Fruit fly (Drosophila melanogaster) whole organism, embryonic: ENCODE measurements around the gene CG33124.

ENCODE experiments used
- Antp ChIP-seq: fragments of 200-800 bp; sonication (Bioruptor generic); optimal IDR thresholded peaks from 3 replicates; lab custom pipeline; 2016; ENCODE audit warnings: missing biosample characterization, missing genetic modification characterization
- CG10366 ChIP-seq: fragments of 200-800 bp; sonication (Bioruptor generic); IDR thresholded peaks from 2 replicates; pipeline ENCODE4 v1.3.6; 2022; ENCODE audit warnings: missing biosample characterization, missing genetic modification characterization
- CG11247 ChIP-seq: fragments of 200-800 bp; sonication (Bioruptor generic); IDR thresholded peaks from 2 replicates; pipeline ENCODE4 v1.3.6; 2022; ENCODE audit warnings: missing biosample characterization, missing genetic modification characterization
- CG11398 ChIP-seq: fragments of 200-800 bp; sonication (Bioruptor generic); optimal IDR thresholded peaks from 2 replicates; lab custom pipeline; 2016; ENCODE audit warnings: missing biosample characterization, missing genetic modification characterization
- CG11560 ChIP-seq: fragments of 200-800 bp; sonication (Bioruptor generic); IDR thresholded peaks from 3 replicates; pipeline ENCODE4 v1.3.6; 2022; ENCODE audit warnings: missing biosample characterization, missing genetic modification characterization
- CG12071 ChIP-seq: fragments of 200-800 bp; sonication (Bioruptor generic); optimal IDR thresholded peaks from 3 replicates; lab custom pipeline; 2018; ENCODE audit warnings: missing biosample characterization, mild to moderate bottlenecking, missing genetic modification characterization
- CG12299 ChIP-seq: fragments of 200-800 bp; sonication (Bioruptor generic); optimal IDR thresholded peaks from 2 replicates; lab custom pipeline; 2018; ENCODE audit warnings: missing biosample characterization, mild to moderate bottlenecking, missing genetic modification characterization
- CG13775 ChIP-seq: fragments of 200-800 bp; sonication (Bioruptor generic); optimal IDR thresholded peaks from 3 replicates; lab custom pipeline; 2017; ENCODE audit warnings: missing biosample characterization, mild to moderate bottlenecking, missing genetic modification characterization
- CG17829 ChIP-seq: fragments of 200-800 bp; optimal IDR thresholded peaks from 2 replicates; lab custom pipeline; 2019; ENCODE audit warnings: missing biosample characterization, mild to moderate bottlenecking, missing genetic modification characterization, moderate library complexity
- CG17912 ChIP-seq: fragments of 200-800 bp; sonication (Bioruptor generic); optimal IDR thresholded peaks from 2 replicates; lab custom pipeline; 2018; ENCODE audit warnings: missing biosample characterization, mild to moderate bottlenecking, missing genetic modification characterization
- CG18476 ChIP-seq: fragments of 200-800 bp; sonication (Bioruptor generic); optimal IDR thresholded peaks from 2 replicates; lab custom pipeline; 2016; ENCODE audit warnings: missing biosample characterization, mild to moderate bottlenecking, missing genetic modification characterization
- CG2116 ChIP-seq: fragments of 200-800 bp; sonication (Bioruptor generic); optimal IDR thresholded peaks from 3 replicates; lab custom pipeline; 2018; ENCODE audit warnings: missing biosample characterization, mild to moderate bottlenecking, missing genetic modification characterization
- CG30403 ChIP-seq: fragments of 200-800 bp; sonication (Bioruptor generic); optimal IDR thresholded peaks from 3 replicates; lab custom pipeline; 2016; ENCODE audit warnings: missing biosample characterization, missing genetic modification characterization
- CG31441 ChIP-seq: fragments of 200-800 bp; sonication (Bioruptor generic); IDR thresholded peaks from 2 replicates; pipeline ENCODE4 v1.3.6; 2022; ENCODE audit warnings: missing biosample characterization, missing genetic modification characterization
- CG34422 ChIP-seq: fragments of 200-800 bp; sonication (Bioruptor generic); IDR thresholded peaks from 3 replicates; pipeline ENCODE4 v1.3.6; 2022; ENCODE audit warnings: missing biosample characterization, missing genetic modification characterization
- CG3995 ChIP-seq: fragments of 200-800 bp; sonication (Bioruptor generic); optimal IDR thresholded peaks from 3 replicates; lab custom pipeline; 2016; ENCODE audit warnings: missing biosample characterization, missing genetic modification characterization
- CG4617 ChIP-seq: fragments of 200-800 bp; sonication (Bioruptor generic); optimal IDR thresholded peaks from 3 replicates; lab custom pipeline; 2016; ENCODE audit warnings: missing biosample characterization, missing genetic modification characterization, borderline replicate concordance
- CG4854 ChIP-seq: fragments of 200-800 bp; sonication (Bioruptor generic); optimal IDR thresholded peaks from 2 replicates; lab custom pipeline; 2016; ENCODE audit warnings: missing biosample characterization, missing genetic modification characterization, inconsistent platforms
- CG5245 ChIP-seq: fragments of 200-800 bp; sonication (Bioruptor generic); optimal IDR thresholded peaks from 3 replicates; lab custom pipeline; 2016; ENCODE audit warnings: missing biosample characterization, missing genetic modification characterization
- CG6683 ChIP-seq: fragments of 200-800 bp; sonication (Bioruptor generic); optimal IDR thresholded peaks from 2 replicates; lab custom pipeline; 2017; ENCODE audit warnings: missing biosample characterization, mild to moderate bottlenecking, missing genetic modification characterization, missing genetic modification reagents
- CG6765 ChIP-seq: fragments of 200-800 bp; sonication (Bioruptor generic); optimal IDR thresholded peaks from 3 replicates; lab custom pipeline; 2017; ENCODE audit warnings: missing biosample characterization, mild to moderate bottlenecking, missing genetic modification characterization
- CG7357 ChIP-seq: fragments of 200-800 bp; sonication (Bioruptor generic); IDR thresholded peaks from 3 replicates; pipeline ENCODE4 v1.3.6; 2022; ENCODE audit warnings: missing biosample characterization, missing genetic modification characterization
- CG7987 ChIP-seq: fragments of 200-800 bp; sonication (Bioruptor generic); optimal IDR thresholded peaks from 2 replicates; lab custom pipeline; 2018; ENCODE audit warnings: missing biosample characterization, mild to moderate bottlenecking, missing genetic modification characterization, moderate library complexity
- Doc3 ChIP-seq: fragments of 200-800 bp; sonication (Bioruptor generic); IDR thresholded peaks from 3 replicates; pipeline ENCODE4 v1.3.6; 2022; ENCODE audit warnings: missing biosample characterization, missing genetic modification characterization; ENCODE audit not compliant: partially characterized antibody
- Fer3 ChIP-seq: fragments of 200-800 bp; sonication (Bioruptor generic); optimal IDR thresholded peaks from 2 replicates; lab custom pipeline; 2018; ENCODE audit warnings: missing biosample characterization, mild to moderate bottlenecking, missing genetic modification characterization, moderate library complexity
- Hr51 ChIP-seq, 2 experiments: fragments of 200-800 bp; sonication (Bioruptor generic); optimal IDR thresholded peaks; 2 replicates in 1 of 2; 3 replicates in 1 of 2; lab custom pipeline; 2016 to 2018; ENCODE audit warnings: missing biosample characterization in 2 of 2, missing genetic modification characterization in 2 of 2, mild to moderate bottlenecking in 1 of 2, moderate library complexity in 1 of 2
- NC2α ChIP-seq: fragments of 200-800 bp; sonication (Bioruptor generic); optimal IDR thresholded peaks from 2 replicates; lab custom pipeline; 2016; ENCODE audit warnings: missing biosample characterization, missing genetic modification characterization
- NC2β ChIP-seq: fragments of 200-800 bp; sonication (Bioruptor generic); optimal IDR thresholded peaks from 2 replicates; lab custom pipeline; 2016; ENCODE audit warnings: missing biosample characterization, missing genetic modification characterization
- Poxn ChIP-seq: fragments of 200-800 bp; sonication (Bioruptor generic); IDR thresholded peaks from 2 replicates; pipeline ENCODE4 v1.3.6; 2022; ENCODE audit warnings: missing biosample characterization, missing genetic modification characterization
- Tbp ChIP-seq: fragments of >200 bp; optimal IDR thresholded peaks from 2 replicates; lab custom pipeline; 2018; ENCODE audit warnings: missing biosample characterization, missing genetic modification characterization
- aop ChIP-seq: fragments of 200-800 bp; sonication (Bioruptor generic); IDR thresholded peaks from 2 replicates; pipeline ENCODE4 v1.3.6; 2022; ENCODE audit warnings: missing biosample characterization, missing genetic modification characterization
- ash1 ChIP-seq: fragments of 200-800 bp; sonication (Bioruptor generic); optimal IDR thresholded peaks from 2 replicates; lab custom pipeline; 2018; ENCODE audit warnings: missing biosample characterization, mild to moderate bottlenecking, missing genetic modification characterization
- az2 ChIP-seq: fragments of 200-800 bp; sonication (Bioruptor generic); optimal IDR thresholded peaks from 3 replicates; lab custom pipeline; 2016; ENCODE audit warnings: missing biosample characterization, missing genetic modification characterization
- bowl ChIP-seq: fragments of 200-800 bp; sonication (Bioruptor generic); IDR thresholded peaks from 2 replicates; pipeline ENCODE4 v1.3.6; 2022; ENCODE audit warnings: missing biosample characterization, missing genetic modification characterization
- crol ChIP-seq: fragments of 200-800 bp; sonication (Bioruptor generic); IDR thresholded peaks from 2 replicates; pipeline ENCODE4 v1.3.6; 2022; ENCODE audit warnings: missing biosample characterization, missing genetic modification characterization
- dimm ChIP-seq: fragments of 200-800 bp; sonication (Bioruptor generic); IDR thresholded peaks from 2 replicates; pipeline ENCODE4 v1.3.6; 2022; ENCODE audit warnings: missing biosample characterization, missing genetic modification characterization
- esg ChIP-seq: fragments of 200-800 bp; sonication (Bioruptor generic); conservative IDR thresholded peaks from 2 replicates; pipeline ENCODE4 v1.3.6; 2022; ENCODE audit warnings: missing biosample characterization, missing genetic modification characterization
- fd96Cb ChIP-seq: fragments of 200-800 bp; sonication (Bioruptor generic); optimal IDR thresholded peaks from 2 replicates; lab custom pipeline; 2018; ENCODE audit warnings: missing biosample characterization, mild to moderate bottlenecking, missing genetic modification characterization, moderate library complexity
- fru ChIP-seq: fragments of >200 bp; optimal IDR thresholded peaks from 2 replicates; lab custom pipeline; 2017
- inv ChIP-seq: fragments of 200-800 bp; sonication (Bioruptor generic); IDR thresholded peaks from 2 replicates; pipeline ENCODE4 v1.3.6; 2022; ENCODE audit warnings: missing biosample characterization, missing genetic modification characterization; ENCODE audit not compliant: partially characterized antibody
- pb ChIP-seq: fragments of 200-800 bp; sonication (Bioruptor generic); optimal IDR thresholded peaks from 3 replicates; lab custom pipeline; 2016; ENCODE audit warnings: missing biosample characterization, missing genetic modification characterization
- pita ChIP-seq: fragments of 200-800 bp; sonication (Bioruptor generic); optimal IDR thresholded peaks from 2 replicates; lab custom pipeline; 2017; ENCODE audit warnings: missing biosample characterization, mild to moderate bottlenecking, missing genetic modification characterization
- prd ChIP-seq, 3 experiments: fragments of >200 bp in 2 of 3; fragments of 200-800 bp in 1 of 3; sonication (Bioruptor generic) in 1 of 3; optimal IDR thresholded peaks in 2 of 3; IDR thresholded peaks in 1 of 3; 2 replicates in 2 of 3; 3 replicates in 1 of 3; pipeline versions ENCODE4 v1.3.6 to Lab custom; 2017 to 2022; ENCODE audit warnings: missing biosample characterization in 1 of 3, missing genetic modification characterization in 1 of 3
- pum ChIP-seq: fragments of 200-800 bp; sonication (Bioruptor generic); optimal IDR thresholded peaks from 2 replicates; lab custom pipeline; 2016; ENCODE audit warnings: missing biosample characterization, missing genetic modification characterization
- row ChIP-seq: fragments of 200-800 bp; sonication (Bioruptor generic); IDR thresholded peaks from 3 replicates; pipeline ENCODE4 v1.3.6; 2022; ENCODE audit warnings: missing biosample characterization, missing genetic modification characterization
- run ChIP-seq: fragments of 200-800 bp; sonication (Bioruptor generic); optimal IDR thresholded peaks from 3 replicates; lab custom pipeline; 2018; ENCODE audit warnings: missing biosample characterization, mild to moderate bottlenecking, missing genetic modification characterization
- seq ChIP-seq: fragments of 200-800 bp; sonication (Bioruptor generic); IDR thresholded peaks from 2 replicates; pipeline ENCODE4 v1.3.6; 2022; ENCODE audit warnings: missing biosample characterization, missing genetic modification characterization
- sima ChIP-seq: fragments of 200-800 bp; sonication (Bioruptor generic); optimal IDR thresholded peaks from 2 replicates; lab custom pipeline; 2016; ENCODE audit warnings: missing biosample characterization, missing genetic modification characterization
- sob ChIP-seq: fragments of 200-800 bp; sonication (Bioruptor generic); IDR thresholded peaks from 2 replicates; pipeline ENCODE4 v1.3.6; 2022; ENCODE audit warnings: missing biosample characterization, missing genetic modification characterization
- trh ChIP-seq: fragments of 200-800 bp; sonication (Bioruptor generic); optimal IDR thresholded peaks from 2 replicates; lab custom pipeline; 2016; ENCODE audit warnings: missing biosample characterization, missing genetic modification characterization
- tup ChIP-seq: fragments of 200-800 bp; sonication (Bioruptor generic); optimal IDR thresholded peaks from 2 replicates; lab custom pipeline; 2016; ENCODE audit warnings: missing biosample characterization, mild to moderate bottlenecking, missing genetic modification characterization, moderate library complexity

CG33124 gene

dm6 chr2L:2163568-2163953 lies 45.3 kb downstream of the CG33124 start (continued):
- TF ChIP-seq CG18476 = peak; percentile 85
- TF ChIP-seq Fer3 (tag; lab: Kevin White, UChicago) = peak; percentile 73
- TF ChIP-seq NC2α (GFP tag; lab: Kevin White, UChicago) = peak; percentile 93
- peak; percentile 97 for TF ChIP-seq aop (GFP tag; lab: Robert Waterston, UW)
- TF ChIP-seq row (GFP tag; lab: Robert Waterston, UW) = peak; percentile 94
- TF ChIP-seq CG4617 (GFP tag; lab: Kevin White, UChicago) = peak; percentile 82
- TF ChIP-seq ash1 (GFP tag; lab: Kevin White, UChicago) = peak; percentile 70
- peak; percentile 74 for TF ChIP-seq crol
- peak; percentile 42 for TF ChIP-seq trh (GFP tag; lab: Kevin White, UChicago)
- TF ChIP-seq Doc3 (GFP tag; lab: Robert Waterston, UW) = no peak
- peak; percentile 94 for TF ChIP-seq CG34422 (GFP tag; lab: Robert Waterston, UW)
- peak; percentile 68 for TF ChIP-seq sima (GFP tag; lab: Kevin White, UChicago)
- TF ChIP-seq run = no peak
- TF ChIP-seq CG5245 (GFP tag; lab: Kevin White, UChicago) = peak; percentile 79
- TF ChIP-seq CG17829 (tag; lab: Kevin White, UChicago) = peak; percentile 95
- peak; percentile 91 for TF ChIP-seq Antp (GFP tag; lab: Kevin White, UChicago)
- peak; percentile 83 for TF ChIP-seq CG11247 (GFP tag; lab: Robert Waterston, UW)
- peak; percentile 70; the same call in 2 of the 3 replicates for TF ChIP-seq CG11560 (tag; lab: Robert Waterston, UW)
- TF ChIP-seq seq (GFP tag; lab: Robert Waterston, UW) = peak; percentile 84
- TF ChIP-seq sob (GFP tag; lab: Robert Waterston, UW) = peak; percentile 90
- peak; percentile 40 for TF ChIP-seq CG3995 (GFP tag; lab: Kevin White, UChicago)
- peak; percentile 52 for TF ChIP-seq tup (GFP tag; lab: Kevin White, UChicago)
- peak; percentile 91 for TF ChIP-seq CG31441 (GFP tag; lab: Robert Waterston, UW)
- peak; percentile 85 for TF ChIP-seq CG7357 (GFP tag; lab: Robert Waterston, UW)
- TF ChIP-seq CG17912 = no peak
- peak; percentile 78 to 92 for TF ChIP-seq Hr51 (GFP tag; optimal IDR thresholded peaks at IDR 0.05; lab: Kevin White, UChicago)
- peak; percentile 86 for TF ChIP-seq az2 (GFP tag; lab: Kevin White, UChicago)
- TF ChIP-seq inv (GFP tag; lab: Robert Waterston, UW) = no peak
- peak; percentile 92 for TF ChIP-seq fd96Cb
- TF ChIP-seq dimm (GFP tag; lab: Robert Waterston, UW) = peak; percentile 83
- peak; percentile 43 for TF ChIP-seq CG2116 (GFP tag; lab: Kevin White, UChicago)
- TF ChIP-seq NC2β (GFP tag; lab: Kevin White, UChicago) = peak; percentile 83
- TF ChIP-seq CG7987 (GFP tag; lab: Kevin White, UChicago) = peak; percentile 57
- no peak for TF ChIP-seq CG6765 (GFP tag; lab: Kevin White, UChicago)
- peak; percentile 67 for TF ChIP-seq CG12299
- TF ChIP-seq fru (lab: Kevin White, UChicago) = no peak
- peak; percentile 77 for TF ChIP-seq CG4854 (GFP tag; lab: Kevin White, UChicago)
- peak; percentile 61 for TF ChIP-seq CG12071
- TF ChIP-seq CG11398 (GFP tag; lab: Kevin White, UChicago) = peak; percentile 93
- no peak for TF ChIP-seq pita
- TF ChIP-seq CG10366 (GFP tag; lab: Robert Waterston, UW) = peak; percentile 89
- TF ChIP-seq CG30403 (GFP tag; lab: Kevin White, UChicago) = peak; percentile 84
- TF ChIP-seq Poxn (GFP tag; lab: Robert Waterston, UW) = 0 out of 2 replicates have a peak, but pooled peaks have one; percentile 11
- peak; percentile 91 for TF ChIP-seq CG13775 (GFP tag; lab: Kevin White, UChicago)
- peak; percentile 90 for TF ChIP-seq pb (GFP tag; lab: Kevin White, UChicago)
- peak; percentile 73 for TF ChIP-seq bowl (GFP tag; lab: Robert Waterston, UW)
- TF ChIP-seq esg (GFP tag; lab: Robert Waterston, UW) = peak; percentile 85
- peak; percentile 41 for TF ChIP-seq CG6683 (GFP tag; lab: Kevin White, UChicago)
- no peak for TF ChIP-seq Tbp (GFP tag; lab: Kevin White, UChicago)
- TF ChIP-seq prd (optimal IDR thresholded peaks at IDR 0.05; lab: Kevin White, UChicago) = no peak
- peak; percentile 98 for TF ChIP-seq prd (GFP tag; IDR thresholded peaks at IDR 0.05; lab: Robert Waterston, UW)
- peak; percentile 94 for TF ChIP-seq pum (GFP tag; lab: Kevin White, UChicago)
